Fruit fly (Drosophila melanogaster) whole organism, wandering third instar larva: ENCODE results near the gene Hyls1.

Experiments used
- CG32264 ChIP-seq: fragments of 200-800 bp; sonication (Bioruptor generic); optimal IDR thresholded peaks from 2 replicates; lab custom pipeline; 2016; ENCODE audit warnings: missing biosample characterization, missing genetic modification characterization
- CG9705 ChIP-seq: fragments of 200-800 bp; sonication (Bioruptor generic); optimal IDR thresholded peaks from 2 replicates; lab custom pipeline; 2018; ENCODE audit warnings: missing biosample characterization, mild to moderate bottlenecking, missing genetic modification characterization
- Dif ChIP-seq: fragments of 200-275, 200-300 bp; sonication (Bioruptor generic); optimal IDR thresholded peaks from 2 replicates; lab custom pipeline; 2018; ENCODE audit warnings: missing biosample characterization, missing genetic modification characterization; ENCODE audit not compliant: partially characterized antibody
- GATAd ChIP-seq: sonication (Bioruptor generic); optimal IDR thresholded peaks from 2 replicates; lab custom pipeline; 2016; ENCODE audit warnings: missing biosample characterization, missing genetic modification characterization
- Hr78 ChIP-seq: fragments of >200 bp; optimal IDR thresholded peaks from 2 replicates; lab custom pipeline; 2017; ENCODE audit warnings: missing biosample characterization, missing genetic modification characterization
- Mio ChIP-seq: sonication (Bioruptor generic); optimal IDR thresholded peaks from 2 replicates; lab custom pipeline; 2016; ENCODE audit warnings: missing biosample characterization, missing genetic modification characterization
- Myc ChIP-seq: fragments of >200 bp; optimal IDR thresholded peaks from 2 replicates; lab custom pipeline; 2017
- N ChIP-seq: fragments of >200 bp; optimal IDR thresholded peaks from 2 replicates; lab custom pipeline; 2018; ENCODE audit warnings: missing biosample characterization, missing external identifiers, missing genetic modification characterization
- Rel ChIP-seq, 2 experiments: fragments of 200-800 bp; sonication (Bioruptor generic) in 1 of 2; optimal IDR thresholded peaks; 2 replicates in 1 of 2; 3 replicates in 1 of 2; lab custom pipeline; 2016 to 2019; ENCODE audit warnings: mild to moderate bottlenecking in 2 of 2, missing biosample characterization in 2 of 2, missing genetic modification characterization in 2 of 2, moderate library complexity in 1 of 2
- Vsx2 ChIP-seq: fragments of 200-300, 225-300 bp; sonication (Bioruptor generic); optimal IDR thresholded peaks from 2 replicates; lab custom pipeline; 2018; ENCODE audit warnings: missing biosample characterization, missing genetic modification characterization; ENCODE audit not compliant: partially characterized antibody
- dmrt93B ChIP-seq: fragments of 200-800 bp; sonication (Bioruptor generic); optimal IDR thresholded peaks from 2 replicates; lab custom pipeline; 2018; ENCODE audit warnings: missing biosample characterization, mild to moderate bottlenecking, missing genetic modification characterization
- dsf ChIP-seq: sonication (Bioruptor generic); optimal IDR thresholded peaks from 2 replicates; lab custom pipeline; 2016; ENCODE audit warnings: missing biosample characterization, missing genetic modification characterization, borderline replicate concordance
- ey ChIP-seq: fragments of 200-800 bp; sonication (Bioruptor generic); optimal IDR thresholded peaks from 2 replicates; lab custom pipeline; 2016; ENCODE audit warnings: missing biosample characterization, missing genetic modification characterization
- lola ChIP-seq: fragments of >200 bp; optimal IDR thresholded peaks from 2 replicates; lab custom pipeline; 2017; ENCODE audit warnings: missing biosample characterization, missing genetic modification characterization
- pan ChIP-seq: fragments of >200 bp; optimal IDR thresholded peaks from 2 replicates; lab custom pipeline; 2017
- psq ChIP-seq: fragments of 200-800 bp; sonication (Bioruptor generic); optimal IDR thresholded peaks from 3 replicates; lab custom pipeline; 2017; ENCODE audit warnings: missing biosample characterization, mild to moderate bottlenecking, missing genetic modification characterization, moderate library complexity
- rgr ChIP-seq: fragments of 200-800 bp; sonication (Bioruptor generic); optimal IDR thresholded peaks from 3 replicates; lab custom pipeline; 2016; ENCODE audit warnings: missing biosample characterization, mild to moderate bottlenecking, missing genetic modification characterization
- sage ChIP-seq: fragments of 200-800 bp; sonication (Bioruptor generic); optimal IDR thresholded peaks from 2 replicates; lab custom pipeline; 2016; ENCODE audit warnings: missing biosample characterization, mild to moderate bottlenecking, missing genetic modification characterization
- tai ChIP-seq: sonication (Bioruptor generic); optimal IDR thresholded peaks from 2 replicates; lab custom pipeline; 2016; ENCODE audit warnings: missing biosample characterization, missing genetic modification characterization
- usp ChIP-seq: fragments of >200 bp; optimal IDR thresholded peaks from 2 replicates; lab custom pipeline; 2017; ENCODE audit warnings: missing biosample characterization, missing genetic modification characterization
- woc ChIP-seq: sonication (Bioruptor generic); optimal IDR thresholded peaks from 2 replicates; lab custom pipeline; 2016; ENCODE audit warnings: missing biosample characterization, mild to moderate bottlenecking, missing genetic modification characterization

The Hyls1 gene

DNA sequence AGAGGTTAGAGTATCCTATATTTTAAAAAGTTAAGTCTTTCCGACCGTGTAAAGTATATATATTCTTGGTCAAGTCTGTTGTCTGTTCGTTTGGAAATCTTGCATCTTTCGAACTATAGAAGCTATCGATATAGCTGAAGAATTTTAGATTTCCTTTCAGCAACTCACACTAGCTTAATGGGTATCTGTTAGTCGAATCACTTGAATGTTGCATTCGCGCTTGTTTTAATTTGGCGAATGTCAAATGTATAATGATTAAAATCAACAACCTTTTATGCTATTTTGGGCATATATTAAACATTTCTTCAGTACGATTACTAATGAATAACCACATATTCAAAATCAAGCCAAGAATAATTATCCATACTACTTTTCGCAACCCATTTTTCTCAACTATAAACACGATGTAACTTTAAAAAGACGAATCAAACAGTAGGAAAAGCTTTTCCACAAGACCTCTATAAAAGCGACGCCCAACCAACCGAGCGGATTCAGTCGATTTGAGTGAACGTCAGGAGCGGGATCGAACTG, 58.7 kb downstream of the Hyls1 start, which contains the start of gene Cyp303a1:
Gene Cyp303a1 (plus strand): TSS at position 481 of the 531 bp plus-strand sequence.
- TF ChIP-seq Rel (GFP tag; optimal IDR thresholded peaks at IDR 0.05; lab: Kevin White, UChicago), result no peak
- TF ChIP-seq Rel (tag; optimal IDR thresholded peaks at IDR 0.05; lab: Kevin White, UChicago), result no peak
- TF ChIP-seq pan (lab: Kevin White, UChicago), result no peak
- TF ChIP-seq Myc (lab: Kevin White, UChicago), result no peak

DNA sequence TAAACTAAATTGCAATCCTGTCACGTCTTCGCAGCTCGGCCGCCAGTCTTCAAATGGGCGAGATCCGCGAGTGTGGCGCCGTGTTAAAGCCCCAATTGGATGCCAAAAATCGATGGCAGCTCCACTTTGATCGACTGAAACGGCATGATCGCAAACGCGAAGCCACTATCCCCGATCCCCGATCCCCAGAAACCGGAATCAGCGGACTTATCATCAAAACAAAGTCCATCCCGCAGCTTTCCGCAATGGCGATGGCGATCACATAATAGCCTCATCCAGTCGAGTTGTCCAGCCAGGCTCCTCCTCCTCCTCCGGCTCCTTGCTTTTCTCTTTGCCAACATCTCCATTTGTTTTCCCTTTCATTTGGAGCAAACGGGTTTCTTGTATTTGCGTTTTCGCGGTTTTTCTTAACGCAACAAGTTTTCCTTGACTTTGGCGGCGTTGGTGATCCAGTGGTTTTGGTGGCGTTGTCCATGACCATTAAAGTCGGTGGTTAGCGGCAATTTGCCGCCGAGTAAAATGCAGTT, 59.4 kb downstream of the Hyls1 start, which contains the start of gene CG13258:
Gene CG13258 (minus strand): TSS at position 51 of the 527 bp plus-strand sequence.
- TF ChIP-seq pan (lab: Kevin White, UChicago) (no peak), sage (GFP tag; lab: Kevin White, UChicago) (no peak), Dif (GFP tag; lab: Kevin White, UChicago) (no peak), dmrt93B (GFP tag; lab: Kevin White, UChicago) (no peak), Hr78 (no peak), Rel (GFP tag; optimal IDR thresholded peaks at IDR 0.05; lab: Kevin White, UChicago) (no peak), Rel (tag; optimal IDR thresholded peaks at IDR 0.05; lab: Kevin White, UChicago) (no peak), ey (GFP tag; lab: Kevin White, UChicago) (no peak), dsf (no peak), CG9705 (no peak), woc (GFP tag; lab: Kevin White, UChicago) (no peak), GATAd (GFP tag; lab: Kevin White, UChicago) (no peak), tai (GFP tag; lab: Kevin White, UChicago) (no peak), psq (GFP tag; lab: Kevin White, UChicago) (no peak), Mio (GFP tag; lab: Kevin White, UChicago) (no peak), usp (GFP tag; lab: Kevin White, UChicago) (no peak), lola (GFP tag; lab: Kevin White, UChicago) (no peak), Vsx2 (GFP tag; lab: Kevin White, UChicago) (no peak), CG32264 (no peak), rgr (no peak), N (GFP tag; lab: Kevin White, UChicago) (no peak)
